Fruit fly (Drosophila melanogaster) whole organism, embryonic: ENCODE results near the gene CG42366.

Source experiments
- Awh ChIP-seq: fragments of 200-800 bp; sonication (Bioruptor generic); IDR thresholded peaks from 2 replicates; pipeline ENCODE4, ENCODE4 v1.3.6; 2022; ENCODE audit warnings: missing biosample characterization, missing genetic modification characterization
- CG10267 ChIP-seq: fragments of 200-800 bp; sonication (Bioruptor generic); optimal IDR thresholded peaks from 2 replicates; lab custom pipeline; 2018; ENCODE audit warnings: missing biosample characterization, mild to moderate bottlenecking, missing genetic modification characterization, moderate library complexity
- CG11456 ChIP-seq: fragments of 200-800 bp; sonication (Bioruptor generic); IDR thresholded peaks from 3 replicates; pipeline ENCODE4 v1.3.6; 2022; ENCODE audit warnings: missing biosample characterization, missing genetic modification characterization
- CG12299 ChIP-seq: fragments of 200-800 bp; sonication (Bioruptor generic); optimal IDR thresholded peaks from 2 replicates; lab custom pipeline; 2018; ENCODE audit warnings: missing biosample characterization, mild to moderate bottlenecking, missing genetic modification characterization
- CG13287 ChIP-seq: fragments of 200-800 bp; sonication (Bioruptor generic); IDR thresholded peaks from 2 replicates; pipeline ENCODE4 v1.3.6; 2022; ENCODE audit warnings: missing biosample characterization, missing genetic modification characterization; ENCODE audit not compliant: partially characterized antibody
- CG14965 ChIP-seq: fragments of 200-800 bp; sonication (Bioruptor generic); optimal IDR thresholded peaks from 2 replicates; lab custom pipeline; 2016; ENCODE audit warnings: missing biosample characterization, missing genetic modification characterization, borderline replicate concordance
- CG17359 ChIP-seq: fragments of 200-800 bp; sonication (Bioruptor generic); optimal IDR thresholded peaks from 3 replicates; lab custom pipeline; 2018; ENCODE audit warnings: missing biosample characterization, mild to moderate bottlenecking, missing genetic modification characterization, moderate library complexity
- CG17612 ChIP-seq: fragments of 200-800 bp; sonication (Bioruptor generic); IDR thresholded peaks from 2 replicates; pipeline ENCODE4 v1.3.6; 2022; ENCODE audit warnings: missing biosample characterization, missing genetic modification characterization
- CG3281 ChIP-seq: fragments of 200-800 bp; sonication (Bioruptor generic); optimal IDR thresholded peaks from 3 replicates; lab custom pipeline; 2017; ENCODE audit warnings: missing biosample characterization, mild to moderate bottlenecking, missing genetic modification characterization
- CG42726 ChIP-seq: fragments of 200-800 bp; sonication (Bioruptor generic); IDR thresholded peaks from 2 replicates; pipeline ENCODE4 v1.3.6; 2022; ENCODE audit warnings: missing biosample characterization, missing genetic modification characterization; ENCODE audit not compliant: partially characterized antibody
- CG4282 ChIP-seq: fragments of 200-800 bp; sonication (Bioruptor generic); optimal IDR thresholded peaks from 2 replicates; lab custom pipeline; 2016; ENCODE audit warnings: missing biosample characterization, missing genetic modification characterization
- CG6175 ChIP-seq: fragments of 200-800 bp; sonication (Bioruptor generic); IDR thresholded peaks from 3 replicates; pipeline ENCODE4 v1.3.6; 2022; ENCODE audit warnings: missing biosample characterization, missing genetic modification characterization
- CG6254 ChIP-seq: fragments of 200-800 bp; sonication (Bioruptor generic); optimal IDR thresholded peaks from 3 replicates; lab custom pipeline; 2017; ENCODE audit warnings: mild to moderate bottlenecking, missing biosample characterization, missing genetic modification reagents, missing genetic modification characterization
- CG7745 ChIP-seq: fragments of 200-800 bp; sonication (Bioruptor generic); optimal IDR thresholded peaks from 2 replicates; lab custom pipeline; 2018; ENCODE audit warnings: missing biosample characterization, mild to moderate bottlenecking, missing genetic modification characterization, moderate library complexity
- CG8478 ChIP-seq: fragments of >200 bp; optimal IDR thresholded peaks from 2 replicates; lab custom pipeline; 2018
- D ChIP-seq, 2 experiments: fragments of 200-800 bp in 1 of 2; fragments of >200 bp in 1 of 2; sonication (Bioruptor generic) in 1 of 2; optimal IDR thresholded peaks; 2 replicates in 1 of 2; 3 replicates in 1 of 2; lab custom pipeline; 2017; ENCODE audit warnings: mild to moderate bottlenecking in 1 of 2, missing biosample characterization in 1 of 2, missing genetic modification characterization in 1 of 2, missing genetic modification reagents in 1 of 2
- Dbx ChIP-seq: fragments of 200-800 bp; sonication (Bioruptor generic); IDR thresholded peaks from 3 replicates; pipeline ENCODE4 v1.3.6; 2022; ENCODE audit warnings: missing biosample characterization, missing genetic modification characterization
- Fer2 ChIP-seq: fragments of 200-800 bp; sonication (Bioruptor generic); optimal IDR thresholded peaks from 2 replicates; lab custom pipeline; 2018; ENCODE audit warnings: missing biosample characterization, mild to moderate bottlenecking, missing genetic modification characterization, moderate library complexity
- HLH4C ChIP-seq: fragments of 200-800 bp; sonication (Bioruptor generic); IDR thresholded peaks from 3 replicates; pipeline ENCODE4 v1.3.6; 2022; ENCODE audit warnings: missing biosample characterization, missing genetic modification characterization; ENCODE audit not compliant: partially characterized antibody
- Hmr ChIP-seq: fragments of 200-800 bp; sonication (Bioruptor generic); optimal IDR thresholded peaks from 3 replicates; lab custom pipeline; 2017; ENCODE audit warnings: mild to moderate bottlenecking, missing biosample characterization, missing genetic modification reagents, missing genetic modification characterization
- Hmx ChIP-seq: fragments of 200-800 bp; sonication (Bioruptor generic); optimal IDR thresholded peaks from 2 replicates; lab custom pipeline; 2016; ENCODE audit warnings: missing biosample characterization, missing genetic modification characterization
- NFAT ChIP-seq: fragments of 200-800 bp; sonication (Bioruptor generic); IDR thresholded peaks from 2 replicates; pipeline ENCODE4 v1.3.6; 2022; ENCODE audit warnings: missing biosample characterization, missing genetic modification characterization
- NfI ChIP-seq: fragments of 200-800 bp; sonication (Bioruptor generic); optimal IDR thresholded peaks from 3 replicates; lab custom pipeline; 2018; ENCODE audit warnings: missing biosample characterization, mild to moderate bottlenecking, missing genetic modification characterization, moderate library complexity
- Oaz ChIP-seq: fragments of 200-800 bp; sonication (Bioruptor generic); IDR thresholded peaks from 2 replicates; pipeline ENCODE4 v1.3.6; 2022; ENCODE audit warnings: missing biosample characterization, missing genetic modification characterization
- Six4 ChIP-seq: fragments of 200-800 bp; sonication (Bioruptor generic); optimal IDR thresholded peaks from 2 replicates; lab custom pipeline; 2016; ENCODE audit warnings: missing biosample characterization, missing genetic modification characterization
- Sox100B ChIP-seq: fragments of 200-800 bp; sonication (Bioruptor generic); optimal IDR thresholded peaks from 3 replicates; lab custom pipeline; 2018; ENCODE audit warnings: missing biosample characterization, mild to moderate bottlenecking, missing genetic modification characterization
- Ssrp ChIP-seq: fragments of 200-800 bp; sonication (Bioruptor generic); optimal IDR thresholded peaks from 2 replicates; lab custom pipeline; 2018; ENCODE audit warnings: missing biosample characterization, mild to moderate bottlenecking, missing genetic modification characterization, moderate library complexity
- Xbp1 ChIP-seq: fragments of 200-800 bp; sonication (Bioruptor generic); optimal IDR thresholded peaks from 3 replicates; lab custom pipeline; 2016; ENCODE audit warnings: missing biosample characterization, mild to moderate bottlenecking, missing genetic modification characterization
- bab2 ChIP-seq: fragments of 200-800 bp; sonication (Bioruptor generic); optimal IDR thresholded peaks from 2 replicates; lab custom pipeline; 2016; ENCODE audit warnings: missing biosample characterization, missing genetic modification characterization
- chm ChIP-seq: fragments of 200-800 bp; sonication (Bioruptor generic); IDR thresholded peaks from 2 replicates; pipeline ENCODE4 v1.3.6; 2022; ENCODE audit warnings: missing biosample characterization, missing genetic modification characterization
- chn ChIP-seq: fragments of 200-800 bp; sonication (Bioruptor generic); optimal IDR thresholded peaks from 2 replicates; lab custom pipeline; 2016; ENCODE audit warnings: missing biosample characterization, missing genetic modification characterization
- crc ChIP-seq: fragments of 200-800 bp; sonication (Bioruptor generic); optimal IDR thresholded peaks from 2 replicates; lab custom pipeline; 2016; ENCODE audit warnings: missing biosample characterization, missing genetic modification characterization
- crol ChIP-seq: fragments of 200-800 bp; sonication (Bioruptor generic); IDR thresholded peaks from 2 replicates; pipeline ENCODE4 v1.3.6; 2022; ENCODE audit warnings: missing biosample characterization, missing genetic modification characterization
- disco-r ChIP-seq: fragments of 200-800 bp; sonication (Bioruptor generic); optimal IDR thresholded peaks from 2 replicates; lab custom pipeline; 2016; ENCODE audit warnings: missing biosample characterization, missing genetic modification characterization
- eyg ChIP-seq: fragments of 200-800 bp; sonication (Bioruptor generic); optimal IDR thresholded peaks from 3 replicates; lab custom pipeline; 2016; ENCODE audit warnings: missing biosample characterization, missing genetic modification characterization
- fu2 ChIP-seq: fragments of 200-800 bp; sonication (Bioruptor generic); optimal IDR thresholded peaks from 2 replicates; lab custom pipeline; 2016; ENCODE audit warnings: missing biosample characterization, missing genetic modification characterization
- grau ChIP-seq: fragments of 200-800 bp; optimal IDR thresholded peaks from 3 replicates; lab custom pipeline; 2019; ENCODE audit warnings: missing biosample characterization, mild to moderate bottlenecking, missing genetic modification characterization, moderate library complexity
- ken ChIP-seq: fragments of 200-800 bp; sonication (Bioruptor generic); IDR thresholded peaks from 3 replicates; pipeline ENCODE4 v1.3.6; 2022; ENCODE audit warnings: missing biosample characterization, missing genetic modification characterization
- lmd ChIP-seq: fragments of 200-800 bp; sonication (Bioruptor generic); IDR thresholded peaks from 2 replicates; pipeline ENCODE4 v1.3.6; 2022; ENCODE audit warnings: missing biosample characterization, missing genetic modification characterization
- nerfin-2 ChIP-seq: fragments of 200-800 bp; sonication (Bioruptor generic); IDR thresholded peaks from 2 replicates; pipeline ENCODE4 v1.3.6; 2022; ENCODE audit warnings: missing biosample characterization, missing genetic modification characterization; ENCODE audit not compliant: partially characterized antibody
- nmo ChIP-seq: fragments of 200-800 bp; sonication (Bioruptor generic); optimal IDR thresholded peaks from 2 replicates; lab custom pipeline; 2018; ENCODE audit warnings: missing biosample characterization, mild to moderate bottlenecking, missing genetic modification characterization, moderate library complexity
- otp ChIP-seq: fragments of 200-800 bp; sonication (Bioruptor generic); IDR thresholded peaks from 3 replicates; pipeline ENCODE4, ENCODE4 v1.3.6; 2022; ENCODE audit warnings: missing biosample characterization, missing genetic modification characterization
- pan ChIP-seq, 4 experiments: fragments of >200 bp in 3 of 4; fragments of 200-800 bp in 1 of 4; sonication (Bioruptor generic) in 1 of 4; optimal IDR thresholded peaks in 3 of 4; IDR thresholded peaks in 1 of 4; 2 replicates each; pipeline versions ENCODE4 v1.3.6 to Lab custom; 2017 to 2022; ENCODE audit warnings: missing biosample characterization in 2 of 4, missing genetic modification characterization in 2 of 4, mixed read lengths in 1 of 4
- sc ChIP-seq, 3 experiments: fragments of >200 bp in 2 of 3; fragments of 200-800 bp in 1 of 3; sonication (Bioruptor generic) in 1 of 3; optimal IDR thresholded peaks; 2 replicates in 2 of 3; 3 replicates in 1 of 3; lab custom pipeline; 2017; ENCODE audit warnings: mild to moderate bottlenecking in 1 of 3, missing biosample characterization in 1 of 3, missing genetic modification characterization in 1 of 3, missing genetic modification reagents in 1 of 3
- sna ChIP-seq: fragments of 200-800 bp; sonication (Bioruptor generic); IDR thresholded peaks from 2 replicates; pipeline ENCODE4 v1.3.6; 2022; ENCODE audit warnings: missing biosample characterization, missing genetic modification characterization; ENCODE audit not compliant: partially characterized antibody
- so ChIP-seq: fragments of 200-800 bp; sonication (Bioruptor generic); IDR thresholded peaks from 3 replicates; pipeline ENCODE4 v1.3.6; 2022; ENCODE audit warnings: missing biosample characterization, missing genetic modification characterization
- tap ChIP-seq: fragments of 200-800 bp; optimal IDR thresholded peaks from 3 replicates; lab custom pipeline; 2019; ENCODE audit warnings: missing biosample characterization, mild to moderate bottlenecking, missing genetic modification characterization, moderate library complexity
- tgo ChIP-seq: fragments of 200-800 bp; sonication (Bioruptor generic); IDR thresholded peaks from 3 replicates; pipeline ENCODE4 v1.3.6; 2022; ENCODE audit warnings: missing biosample characterization, missing genetic modification characterization
- zfh2 ChIP-seq: fragments of 200-800 bp; sonication (Bioruptor generic); optimal IDR thresholded peaks from 2 replicates; lab custom pipeline; 2016; ENCODE audit warnings: missing biosample characterization, missing genetic modification characterization

The CG42366 gene

DNA sequence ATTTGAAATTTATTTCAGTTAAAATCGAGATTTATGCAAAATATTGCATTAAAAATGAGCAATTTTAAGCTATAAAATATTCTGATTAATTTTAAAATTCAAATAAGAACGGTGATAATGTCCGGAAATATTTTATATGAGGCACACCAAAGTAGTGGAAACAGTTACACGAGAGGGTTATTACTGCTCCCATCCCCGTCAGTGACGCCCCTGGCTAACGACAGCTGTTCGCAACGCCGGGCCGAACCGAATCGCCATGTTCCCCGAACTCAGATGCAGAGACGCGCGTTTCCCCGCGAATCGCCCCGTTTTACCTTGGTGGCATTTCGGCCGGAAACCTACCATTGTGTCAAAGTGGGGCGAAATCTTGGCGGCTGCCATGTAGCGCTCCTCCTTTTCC, 13.2 kb upstream of the CG42366 start:
- TF ChIP-seq pan (optimal IDR thresholded peaks at IDR 0.05; lab: Kevin White, UChicago) (no peak), pan (GFP tag; optimal IDR thresholded peaks at IDR 0.05 in 1 of 2, IDR thresholded peaks at IDR 0.05 in 1 of 2) (peak in 1 of 2 experiments; percentile 64), CG17612 (GFP tag; lab: Robert Waterston, UW) (no peak), nerfin-2 (GFP tag; lab: Robert Waterston, UW) (no peak), ken (peak; percentile 26; the same call in 1 of the 3 replicates), Hmx (GFP tag; lab: Kevin White, UChicago) (no peak), sc (optimal IDR thresholded peaks at IDR 0.05; lab: Kevin White, UChicago) (no peak), sc (GFP tag; optimal IDR thresholded peaks at IDR 0.05; lab: Kevin White, UChicago) (no peak), Xbp1 (peak; percentile 39), CG13287 (peak; percentile 27; the same call in 1 of the 2 replicates), CG3281 (no peak), tap (no peak), Sox100B (GFP tag; lab: Kevin White, UChicago) (no peak), bab2 (no peak), CG6254 (GFP tag; lab: Kevin White, UChicago) (no peak), lmd (GFP tag; lab: Robert Waterston, UW) (peak; percentile 40; the same call in 1 of the 2 replicates), D (optimal IDR thresholded peaks at IDR 0.05; lab: Kevin White, UChicago) (no peak), D (GFP tag; optimal IDR thresholded peaks at IDR 0.05; lab: Kevin White, UChicago) (no peak), eyg (peak; percentile 0), Dbx (GFP tag; lab: Robert Waterston, UW) (no peak), fu2 (GFP tag; lab: Kevin White, UChicago) (no peak), CG8478 (lab: Kevin White, UChicago) (no peak), Oaz (GFP tag; lab: Robert Waterston, UW) (no peak), CG17359 (tag; lab: Kevin White, UChicago) (peak; percentile 39), Six4 (no peak), Awh (GFP tag; lab: Robert Waterston, UW) (no peak), sna (GFP tag; lab: Robert Waterston, UW) (no peak), CG10267 (no peak), CG12299 (tag; lab: Kevin White, UChicago) (no peak), chn (GFP tag; lab: Kevin White, UChicago) (peak; percentile 2), HLH4C (no peak), crol (peak; percentile 28; the same call in 1 of the 2 replicates), CG14965 (GFP tag; lab: Kevin White, UChicago) (no peak), CG7745 (no peak), so (no peak), chm (GFP tag; lab: Robert Waterston, UW) (no peak), otp (GFP tag; lab: Robert Waterston, UW) (no peak), Ssrp (tag; lab: Kevin White, UChicago) (no peak), grau (tag; lab: Kevin White, UChicago) (peak; percentile 19), CG11456 (GFP tag; lab: Robert Waterston, UW) (0 out of 3 replicates have a peak, but pooled peaks have one; percentile 34), Fer2 (no peak), CG6175 (GFP tag; lab: Robert Waterston, UW) (no peak), Hmr (peak; percentile 3), CG4282 (GFP tag; lab: Kevin White, UChicago) (no peak), NfI (GFP tag; lab: Kevin White, UChicago) (peak; percentile 24), crc (GFP tag; lab: Kevin White, UChicago) (peak; percentile 44), CG42726 (no peak), disco-r (GFP tag; lab: Kevin White, UChicago) (no peak), zfh2 (GFP tag; lab: Kevin White, UChicago) (peak; percentile 31), tgo (GFP tag; lab: Robert Waterston, UW) (peak; percentile 37; the same call in 1 of the 3 replicates), nmo (GFP tag; lab: Kevin White, UChicago) (no peak), NFAT (GFP tag; lab: Robert Waterston, UW) (0 out of 2 replicates have a peak, but pooled peaks have one; percentile 23)
